Worm (Caenorhabditis elegans): Measurements from ENCODE around the gene nkb-3.

Gene nkb-3

DNA sequence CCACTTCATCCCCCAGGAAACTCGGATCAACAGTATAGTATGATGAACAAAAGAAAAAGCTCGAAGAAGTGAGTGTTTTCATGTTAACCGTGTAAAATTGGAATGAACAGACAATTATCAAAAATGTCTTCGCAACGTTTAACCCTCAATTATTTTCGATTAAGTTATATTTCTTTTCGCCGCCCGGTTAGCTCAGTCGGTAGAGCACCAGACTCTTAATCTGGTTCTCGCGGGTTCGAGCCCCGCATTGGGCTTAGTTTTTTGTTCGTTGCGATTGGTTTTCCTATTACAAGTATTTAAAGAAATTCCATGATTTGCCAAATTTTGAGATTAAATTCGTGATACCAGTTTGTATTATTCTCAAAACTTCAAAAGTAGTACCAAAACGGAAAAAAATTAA lies 40.6 kb downstream of the nkb-3 start:
- TF ChIP-seq mml-1 (tag; optimal IDR thresholded peaks at IDR 0.05) (no peak), elt-3 (tag; optimal IDR thresholded peaks at IDR 0.05) (no peak), eor-1 (tag; optimal IDR thresholded peaks at IDR 0.05) (no peak), nhr-77 (tag; optimal IDR thresholded peaks at IDR 0.05) (no peak), lin-39 (tag; optimal IDR thresholded peaks at IDR 0.05) (no peak), skn-1 (tag; optimal IDR thresholded peaks at IDR 0.05) (no peak), daf-12 (tag; optimal IDR thresholded peaks at IDR 0.05) (no peak), nhr-12 (tag; optimal IDR thresholded peaks at IDR 0.05) (no peak), elt-2 (tag; optimal IDR thresholded peaks at IDR 0.05) (no peak), nfya-1 (tag; optimal IDR thresholded peaks at IDR 0.05; ENCODE audit: insufficient read depth) (no peak), nhr-25 (tag; optimal IDR thresholded peaks at IDR 0.05) (no peak), ceh-28 (tag; optimal IDR thresholded peaks at IDR 0.05) (no peak), fkh-2 (tag; optimal IDR thresholded peaks at IDR 0.05) (no peak), ceh-9 (tag; optimal IDR thresholded peaks at IDR 0.05) (no peak), zag-1 (tag; optimal IDR thresholded peaks at IDR 0.05) (no peak), hmg-11 (tag; optimal IDR thresholded peaks at IDR 0.05) (no peak)

DNA sequence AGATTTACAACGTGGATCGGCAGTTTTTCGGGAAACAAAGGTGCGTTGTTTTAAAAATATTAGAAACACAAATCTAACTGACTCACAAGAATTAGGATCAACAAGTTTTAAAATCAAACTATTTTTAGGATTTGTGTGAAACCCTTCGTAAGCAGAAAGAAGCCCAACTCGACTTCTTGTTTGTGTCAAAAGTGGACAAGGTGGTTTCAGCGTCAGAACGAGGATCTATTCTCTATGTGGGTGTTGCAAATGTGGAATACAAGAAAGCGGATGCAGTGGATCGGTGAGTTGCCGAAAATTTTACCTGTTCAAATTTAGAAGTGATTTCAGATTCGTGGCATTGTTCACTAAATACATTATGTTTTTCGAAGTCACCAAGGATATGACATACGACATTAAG lies 41.4 kb downstream of the nkb-3 start:
- no peak for TF ChIP-seq aly-2 (tag; optimal IDR thresholded peaks at IDR 0.05)
- no peak for TF ChIP-seq ZK546.5 (tag; optimal IDR thresholded peaks at IDR 0.05)

DNA sequence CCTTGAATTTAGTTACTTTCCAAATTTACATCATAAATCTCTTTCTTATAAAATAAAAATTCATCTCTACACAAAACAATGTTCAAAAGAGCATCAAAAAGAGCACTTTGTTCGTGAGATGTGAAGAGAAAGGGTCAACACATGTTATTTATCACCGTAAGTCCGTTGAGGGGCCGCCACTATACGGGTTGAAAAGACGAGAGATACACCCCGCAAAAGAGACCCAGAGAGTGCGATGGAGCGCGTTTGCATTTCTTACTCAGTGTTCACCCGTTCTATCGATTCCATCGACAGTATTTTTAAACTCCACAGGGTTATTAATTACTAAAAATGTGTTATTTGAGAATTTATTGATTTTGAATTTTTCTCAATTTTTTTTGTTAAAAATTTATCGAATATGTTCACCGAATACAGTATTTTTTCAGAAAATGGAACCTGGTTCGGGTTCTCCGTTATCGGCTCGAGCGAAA lies 43.4 kb downstream of the nkb-3 start, which contains the start of gene pix-1:
Gene pix-1, plus strand, starts transcription at position 420 of the 470 bp plus-strand sequence.
- TF ChIP-seq elt-3 (tag; optimal IDR thresholded peaks at IDR 0.05) (no peak), nhr-23 (tag; optimal IDR thresholded peaks at IDR 0.05) (peak; percentile 59), unc-62 (GFP tag; optimal IDR thresholded peaks at IDR 0.05) (no peak), sea-2 (GFP tag; optimal IDR thresholded peaks at IDR 0.05) (no peak), ama-1 (optimal IDR thresholded peaks at IDR 0.05) (no peak), nhr-28 (tag; optimal IDR thresholded peaks at IDR 0.05) (no peak), nhr-25 (tag; optimal IDR thresholded peaks at IDR 0.05) (peak; percentile 46), skn-1 (tag; optimal IDR thresholded peaks at IDR 0.05) (no peak), ztf-4 (tag; optimal IDR thresholded peaks at IDR 0.05) (no peak), egl-27 (tag; optimal IDR thresholded peaks at IDR 0.05) (no peak), zag-1 (tag; optimal IDR thresholded peaks at IDR 0.05) (no peak), unc-39 (tag; optimal IDR thresholded peaks at IDR 0.05) (no peak), nhr-237 (tag; optimal IDR thresholded peaks at IDR 0.05) (no peak), fkh-2 (tag; optimal IDR thresholded peaks at IDR 0.05) (no peak), pqm-1 (tag; optimal IDR thresholded peaks at IDR 0.05) (peak; percentile 9), egl-5 (tag; optimal IDR thresholded peaks at IDR 0.05) (peak; percentile 27), nhr-76 (tag; optimal IDR thresholded peaks at IDR 0.05) (no peak), nhr-11 (tag; optimal IDR thresholded peaks at IDR 0.05) (no peak), lin-39 (tag; optimal IDR thresholded peaks at IDR 0.05) (peak; percentile 79), eor-1 (tag; optimal IDR thresholded peaks at IDR 0.05) (no peak), ZK546.5 (tag; optimal IDR thresholded peaks at IDR 0.05) (no peak), nhr-67 (tag; optimal IDR thresholded peaks at IDR 0.05) (no peak), nhr-43 (tag; optimal IDR thresholded peaks at IDR 0.05; ENCODE audit: poor library complexity, severe bottlenecking) (peak; percentile 53), hmg-11 (tag; optimal IDR thresholded peaks at IDR 0.05) (peak; percentile 88), nhr-77 (tag; optimal IDR thresholded peaks at IDR 0.05) (no peak), snpc-4 (tag; optimal IDR thresholded peaks at IDR 0.05) (peak; percentile 68), ztf-11 (tag; optimal IDR thresholded peaks at IDR 0.05) (no peak), elt-2 (tag; optimal IDR thresholded peaks at IDR 0.05) (peak; percentile 20), elt-1 (tag; optimal IDR thresholded peaks at IDR 0.05) (no peak), fkh-10 (GFP tag; optimal IDR thresholded peaks at IDR 0.05) (no peak), nhr-12 (tag; optimal IDR thresholded peaks at IDR 0.05) (no peak), ceh-82 (tag; optimal IDR thresholded peaks at IDR 0.05) (no peak), pha-4 (tag; optimal IDR thresholded peaks at IDR 0.05) (peak; percentile 90), ceh-28 (tag; optimal IDR thresholded peaks at IDR 0.05) (peak; percentile 50), lin-15B (tag; optimal IDR thresholded peaks at IDR 0.05) (peak; percentile 44), fos-1 (tag; optimal IDR thresholded peaks at IDR 0.05) (no peak), nfya-1 (tag; optimal IDR thresholded peaks at IDR 0.05; ENCODE audit: insufficient read depth) (peak; percentile 56)
